Fruit fly (Drosophila melanogaster): Measurements from ENCODE around the gene Atu.

dm6 chr3R:5608422-5608821, 4.7 kb upstream of the Atu start:
- TF ChIP-seq cnc (optimal IDR thresholded peaks at IDR 0.05) (no peak), bab1 (GFP tag; optimal IDR thresholded peaks at IDR 0.05) (no peak), CG5204 (GFP tag; optimal IDR thresholded peaks at IDR 0.05) (no peak), kay (GFP tag; ENCODE audit: borderline replicate concordance) (no peak), pad (GFP tag; optimal IDR thresholded peaks at IDR 0.05) (no peak), CG1620 (GFP tag; optimal IDR thresholded peaks at IDR 0.05) (no peak), Hr96 (GFP tag; optimal IDR thresholded peaks at IDR 0.05) (no peak), CG11617 (GFP tag; optimal IDR thresholded peaks at IDR 0.05) (no peak), CG14711 (tag; optimal IDR thresholded peaks at IDR 0.05) (no peak), CG33017 (tag; optimal IDR thresholded peaks at IDR 0.05) (no peak), Crg-1 (GFP tag; optimal IDR thresholded peaks at IDR 0.05) (no peak)

Measured in whole organism, adult.